Fruit fly (Drosophila melanogaster) whole organism, embryonic: ENCODE data around the gene Rab19.

Experiments used
- CG11085 ChIP-seq: fragments of 200-800 bp; sonication (Bioruptor generic); IDR thresholded peaks from 2 replicates; pipeline ENCODE4 v1.3.6; 2022; ENCODE audit warnings: missing biosample characterization, missing genetic modification characterization
- CG11398 ChIP-seq: fragments of 200-800 bp; sonication (Bioruptor generic); optimal IDR thresholded peaks from 2 replicates; lab custom pipeline; 2016; ENCODE audit warnings: missing biosample characterization, missing genetic modification characterization
- CG11695 ChIP-seq: fragments of 200-800 bp; sonication (Bioruptor generic); IDR thresholded peaks from 3 replicates; pipeline ENCODE4 v1.3.6; 2022; ENCODE audit warnings: missing biosample characterization, missing genetic modification characterization
- CG14050 ChIP-seq: fragments of 200-800 bp; sonication (Bioruptor generic); IDR thresholded peaks from 3 replicates; pipeline ENCODE4 v1.3.6; 2022; ENCODE audit warnings: missing biosample characterization, missing genetic modification characterization
- CG1602 ChIP-seq: fragments of 200-800 bp; sonication (Bioruptor generic); optimal IDR thresholded peaks from 3 replicates; lab custom pipeline; 2016; ENCODE audit warnings: missing biosample characterization, missing genetic modification characterization
- CG17568 ChIP-seq: fragments of 200-800 bp; sonication (Bioruptor generic); optimal IDR thresholded peaks from 2 replicates; lab custom pipeline; 2018; ENCODE audit warnings: missing biosample characterization, mild to moderate bottlenecking, missing genetic modification characterization, moderate library complexity
- CG18262 ChIP-seq: fragments of 200-800 bp; optimal IDR thresholded peaks from 3 replicates; lab custom pipeline; 2019; ENCODE audit warnings: missing biosample characterization, mild to moderate bottlenecking, missing genetic modification characterization, moderate library complexity
- CG18764 ChIP-seq: fragments of 200-800 bp; sonication (Bioruptor generic); optimal IDR thresholded peaks from 3 replicates; lab custom pipeline; 2016; ENCODE audit warnings: missing biosample characterization, missing genetic modification characterization
- CG2712 ChIP-seq: fragments of 200-800 bp; optimal IDR thresholded peaks from 3 replicates; lab custom pipeline; 2019; ENCODE audit warnings: missing biosample characterization, mild to moderate bottlenecking, missing genetic modification characterization, moderate library complexity
- CG30020 ChIP-seq: fragments of 200-800 bp; optimal IDR thresholded peaks from 2 replicates; lab custom pipeline; 2019; ENCODE audit warnings: missing biosample characterization, mild to moderate bottlenecking, missing genetic modification characterization, moderate library complexity
- CG4404 ChIP-seq: fragments of 200-800 bp; sonication (Bioruptor generic); IDR thresholded peaks from 2 replicates; pipeline ENCODE4 v1.3.6; 2022; ENCODE audit warnings: missing biosample characterization, missing genetic modification characterization
- CG4730 ChIP-seq: fragments of 200-800 bp; sonication (Bioruptor generic); IDR thresholded peaks from 2 replicates; pipeline ENCODE4 v1.3.6; 2022; ENCODE audit warnings: missing biosample characterization, missing genetic modification characterization
- CG6175 ChIP-seq: fragments of 200-800 bp; sonication (Bioruptor generic); IDR thresholded peaks from 3 replicates; pipeline ENCODE4 v1.3.6; 2022; ENCODE audit warnings: missing biosample characterization, missing genetic modification characterization
- CG7963 ChIP-seq: fragments of 200-800 bp; sonication (Bioruptor generic); IDR thresholded peaks from 3 replicates; pipeline ENCODE4 v1.3.6; 2022; ENCODE audit warnings: missing biosample characterization, missing genetic modification characterization; ENCODE audit not compliant: partially characterized antibody
- CG8765 ChIP-seq: fragments of 200-800 bp; sonication (Bioruptor generic); IDR thresholded peaks from 2 replicates; pipeline ENCODE4 v1.3.6; 2022; ENCODE audit warnings: missing biosample characterization, missing genetic modification characterization
- CG9215 ChIP-seq: fragments of 200-800 bp; sonication (Bioruptor generic); IDR thresholded peaks from 2 replicates; pipeline ENCODE4 v1.3.6; 2022; ENCODE audit warnings: missing biosample characterization, missing genetic modification characterization
- CG9876 ChIP-seq: fragments of 200-800 bp; sonication (Bioruptor generic); optimal IDR thresholded peaks from 2 replicates; lab custom pipeline; 2016; ENCODE audit warnings: missing biosample characterization, missing genetic modification characterization
- CTCF ChIP-seq: fragments of 200-800 bp; sonication (Bioruptor generic); optimal IDR thresholded peaks from 2 replicates; lab custom pipeline; 2017; ENCODE audit warnings: missing biosample characterization, mild to moderate bottlenecking, missing genetic modification characterization, moderate library complexity
- Chrac-16 ChIP-seq: fragments of 200-800 bp; sonication (Bioruptor generic); optimal IDR thresholded peaks from 3 replicates; lab custom pipeline; 2016; ENCODE audit warnings: missing biosample characterization, missing genetic modification characterization
- E2f2 ChIP-seq: fragments of 200-800 bp; sonication (Bioruptor generic); IDR thresholded peaks from 2 replicates; pipeline ENCODE4 v1.3.6; 2022; ENCODE audit warnings: missing biosample characterization, missing genetic modification characterization
- Fer2 ChIP-seq: fragments of 200-800 bp; sonication (Bioruptor generic); optimal IDR thresholded peaks from 2 replicates; lab custom pipeline; 2018; ENCODE audit warnings: missing biosample characterization, mild to moderate bottlenecking, missing genetic modification characterization, moderate library complexity
- GATAe ChIP-seq: fragments of 200-800 bp; sonication (Bioruptor generic); conservative IDR thresholded peaks from 2 replicates; pipeline ENCODE4 v1.3.6; 2022; ENCODE audit warnings: missing biosample characterization, missing genetic modification characterization
- Gsc ChIP-seq: fragments of 200-800 bp; sonication (Bioruptor generic); IDR thresholded peaks from 2 replicates; pipeline ENCODE4 v1.3.6; 2022; ENCODE audit warnings: missing biosample characterization, missing genetic modification characterization
- HLHmδ ChIP-seq: fragments of 200-800 bp; sonication (Bioruptor generic); optimal IDR thresholded peaks from 2 replicates; lab custom pipeline; 2018; ENCODE audit warnings: missing biosample characterization, mild to moderate bottlenecking, missing genetic modification characterization, moderate library complexity
- Nf-YA ChIP-seq: fragments of 200-800 bp; sonication (Bioruptor generic); IDR thresholded peaks from 2 replicates; pipeline ENCODE4 v1.3.6; 2022; ENCODE audit warnings: missing biosample characterization, missing genetic modification characterization
- Nf-YB ChIP-seq: fragments of 200-800 bp; sonication (Bioruptor generic); optimal IDR thresholded peaks from 3 replicates; lab custom pipeline; 2019; ENCODE audit warnings: missing biosample characterization, mild to moderate bottlenecking, missing genetic modification characterization, moderate library complexity
- Sox100B ChIP-seq: fragments of 200-800 bp; sonication (Bioruptor generic); optimal IDR thresholded peaks from 3 replicates; lab custom pipeline; 2018; ENCODE audit warnings: missing biosample characterization, mild to moderate bottlenecking, missing genetic modification characterization
- Ssrp ChIP-seq: fragments of 200-800 bp; sonication (Bioruptor generic); optimal IDR thresholded peaks from 2 replicates; lab custom pipeline; 2018; ENCODE audit warnings: missing biosample characterization, mild to moderate bottlenecking, missing genetic modification characterization, moderate library complexity
- ase ChIP-seq: fragments of 200-800 bp; sonication (Bioruptor generic); IDR thresholded peaks from 3 replicates; pipeline ENCODE4 v1.3.6; 2022; ENCODE audit warnings: missing biosample characterization, missing genetic modification characterization
- az2 ChIP-seq: fragments of 200-800 bp; sonication (Bioruptor generic); optimal IDR thresholded peaks from 3 replicates; lab custom pipeline; 2016; ENCODE audit warnings: missing biosample characterization, missing genetic modification characterization
- chinmo ChIP-seq: fragments of 200-800 bp; sonication (Bioruptor generic); IDR thresholded peaks from 4 replicates; pipeline ENCODE4 v1.3.6; 2022; ENCODE audit warnings: missing biosample characterization, missing genetic modification characterization; ENCODE audit not compliant: partially characterized antibody
- da ChIP-seq: fragments of 200-800 bp; sonication (Bioruptor generic); optimal IDR thresholded peaks from 2 replicates; lab custom pipeline; 2016; ENCODE audit warnings: missing biosample characterization, missing genetic modification characterization
- fd64A ChIP-seq: fragments of 200-800 bp; sonication (Bioruptor generic); optimal IDR thresholded peaks from 3 replicates; lab custom pipeline; 2018; ENCODE audit warnings: missing biosample characterization, mild to moderate bottlenecking, missing genetic modification characterization
- ftz-f1 ChIP-seq: fragments of 200-800 bp; sonication (Bioruptor generic); optimal IDR thresholded peaks from 2 replicates; lab custom pipeline; 2016; ENCODE audit warnings: missing biosample characterization, missing genetic modification characterization
- hbn ChIP-seq: fragments of 200-800 bp; sonication (Bioruptor generic); IDR thresholded peaks from 2 replicates; pipeline ENCODE4 v1.3.6; 2022; ENCODE audit warnings: missing biosample characterization, missing genetic modification characterization; ENCODE audit not compliant: partially characterized antibody
- inv ChIP-seq: fragments of 200-800 bp; sonication (Bioruptor generic); IDR thresholded peaks from 2 replicates; pipeline ENCODE4 v1.3.6; 2022; ENCODE audit warnings: missing biosample characterization, missing genetic modification characterization; ENCODE audit not compliant: partially characterized antibody
- kay ChIP-seq: fragments of 200-800 bp; sonication (Bioruptor generic); optimal IDR thresholded peaks from 2 replicates; lab custom pipeline; 2016; ENCODE audit warnings: missing biosample characterization, missing genetic modification characterization
- lola ChIP-seq, 3 experiments: fragments of >200 bp in 2 of 3; fragments of 200-800 bp in 1 of 3; sonication (Bioruptor generic) in 1 of 3; optimal IDR thresholded peaks; 2 replicates each; lab custom pipeline; 2017 to 2019; ENCODE audit warnings: missing biosample characterization in 3 of 3, missing genetic modification characterization in 3 of 3, mild to moderate bottlenecking in 1 of 3, moderate library complexity in 1 of 3
- mirr ChIP-seq: fragments of 200-800 bp; sonication (Bioruptor generic); optimal IDR thresholded peaks from 3 replicates; lab custom pipeline; 2018; ENCODE audit warnings: missing biosample characterization, mild to moderate bottlenecking, missing genetic modification characterization
- peb ChIP-seq: fragments of 200-800 bp; sonication (Bioruptor generic); IDR thresholded peaks from 2 replicates; pipeline ENCODE4 v1.3.6; 2022; ENCODE audit warnings: missing biosample characterization, missing genetic modification characterization
- pho ChIP-seq: fragments of 200-800 bp; sonication (Bioruptor generic); optimal IDR thresholded peaks from 2 replicates; lab custom pipeline; 2016; ENCODE audit warnings: missing biosample characterization, missing genetic modification characterization
- pum ChIP-seq: fragments of 200-800 bp; sonication (Bioruptor generic); optimal IDR thresholded peaks from 2 replicates; lab custom pipeline; 2016; ENCODE audit warnings: missing biosample characterization, missing genetic modification characterization
- sc ChIP-seq, 3 experiments: fragments of >200 bp in 2 of 3; fragments of 200-800 bp in 1 of 3; sonication (Bioruptor generic) in 1 of 3; optimal IDR thresholded peaks; 2 replicates in 2 of 3; 3 replicates in 1 of 3; lab custom pipeline; 2017; ENCODE audit warnings: mild to moderate bottlenecking in 1 of 3, missing biosample characterization in 1 of 3, missing genetic modification characterization in 1 of 3, missing genetic modification reagents in 1 of 3
- ssp ChIP-seq: fragments of 200-800 bp; sonication (Bioruptor generic); IDR thresholded peaks from 2 replicates; pipeline ENCODE4 v1.3.6; 2022; ENCODE audit warnings: missing biosample characterization, missing genetic modification characterization
- tin ChIP-seq: fragments of 200-800 bp; sonication (Bioruptor generic); optimal IDR thresholded peaks from 3 replicates; lab custom pipeline; 2016; ENCODE audit warnings: missing biosample characterization, missing genetic modification characterization
- ttk ChIP-seq: fragments of 200-800 bp; sonication (Bioruptor generic); IDR thresholded peaks from 2 replicates; pipeline ENCODE4 v2.1.2; 2022; ENCODE audit warnings: missing biosample characterization, missing genetic modification characterization
- unc-4 ChIP-seq: fragments of 200-800 bp; sonication (Bioruptor generic); IDR thresholded peaks from 2 replicates; pipeline ENCODE4 v1.3.6; 2022; ENCODE audit warnings: missing biosample characterization, missing genetic modification characterization; ENCODE audit not compliant: partially characterized antibody
- usp ChIP-seq: fragments of >200 bp; optimal IDR thresholded peaks from 2 replicates; lab custom pipeline; 2017; ENCODE audit warnings: missing biosample characterization, missing genetic modification characterization
- yki ChIP-seq: fragments of >200 bp; optimal IDR thresholded peaks from 3 replicates; lab custom pipeline; 2018

The Rab19 gene

dm6 chr3L:8299224-8300130 is 2.7 kb downstream of the Rab19 start, which contains the start of the genes Arl5 and CG13671 (continued):
- no peak for TF ChIP-seq fd64A (GFP tag; lab: Kevin White, UChicago)
- peak; percentile 74 for TF ChIP-seq CG4404
- peak; percentile 63 for TF ChIP-seq inv (GFP tag; lab: Robert Waterston, UW)
- peak; percentile 52 for TF ChIP-seq peb (GFP tag; lab: Robert Waterston, UW)
- peak; percentile 81 for TF ChIP-seq CG18764 (GFP tag; lab: Kevin White, UChicago)
- peak; percentile 65 for TF ChIP-seq ttk (GFP tag; lab: Robert Waterston, UW)
- peak; percentile 66 for TF ChIP-seq GATAe (GFP tag; lab: Robert Waterston, UW)
- no peak for TF ChIP-seq da
- peak; percentile 67; the same call in 2 of the 3 replicates for TF ChIP-seq CG14050
- peak; percentile 76 for TF ChIP-seq CG18262 (tag; lab: Kevin White, UChicago)
- peak; percentile 86 for TF ChIP-seq Chrac-16 (GFP tag; lab: Kevin White, UChicago)
- TF ChIP-seq CG2712 = peak; percentile 84
- TF ChIP-seq yki (lab: Kevin White, UChicago) = no peak
- peak; percentile 74 for TF ChIP-seq Nf-YA (GFP tag; lab: Robert Waterston, UW)
- peak; percentile 74 for TF ChIP-seq kay (GFP tag; lab: Kevin White, UChicago)
- TF ChIP-seq CTCF = peak; percentile 1
- TF ChIP-seq tin = peak; percentile 85
- no peak for TF ChIP-seq usp (GFP tag; lab: Kevin White, UChicago)
- no peak for TF ChIP-seq sc (optimal IDR thresholded peaks at IDR 0.05; lab: Kevin White, UChicago)
- peak; percentile 61 for TF ChIP-seq sc (GFP tag; optimal IDR thresholded peaks at IDR 0.05; lab: Kevin White, UChicago)
- peak; percentile 58; the same call in 1 of the 2 replicates for TF ChIP-seq CG8765 (GFP tag; lab: Robert Waterston, UW)
- peak; percentile 71 for TF ChIP-seq CG11085 (GFP tag; lab: Robert Waterston, UW)
- TF ChIP-seq CG6175 (GFP tag; lab: Robert Waterston, UW) = 0 out of 3 replicates have a peak, but pooled peaks have one; percentile 42
- peak; percentile 73 for TF ChIP-seq E2f2 (GFP tag; lab: Robert Waterston, UW)
- peak; percentile 72 for TF ChIP-seq ssp (GFP tag; lab: Robert Waterston, UW)
- peak; percentile 27 for TF ChIP-seq mirr (GFP tag; lab: Kevin White, UChicago)
- peak in 2 of 3 experiments; percentile 16 to 60 for TF ChIP-seq lola (GFP tag; optimal IDR thresholded peaks at IDR 0.05; lab: Kevin White, UChicago)
- peak; percentile 29 for TF ChIP-seq Nf-YB (GFP tag; lab: Kevin White, UChicago)
- TF ChIP-seq CG7963 (GFP tag; lab: Robert Waterston, UW) = peak; percentile 67
- TF ChIP-seq chinmo (GFP tag; lab: Robert Waterston, UW) = peak; percentile 84; the same call in 2 of the 4 replicates
- TF ChIP-seq ftz-f1 (GFP tag; lab: Kevin White, UChicago) = peak; percentile 74
- TF ChIP-seq CG9876 = peak; percentile 1
- peak; percentile 85 for TF ChIP-seq CG1602 (GFP tag; lab: Kevin White, UChicago)
- TF ChIP-seq Fer2 (tag; lab: Kevin White, UChicago) = no peak
- no peak for TF ChIP-seq Gsc (GFP tag; lab: Robert Waterston, UW)
- TF ChIP-seq CG30020 (tag; lab: Kevin White, UChicago) = peak; percentile 45
- TF ChIP-seq pho (GFP tag; lab: Kevin White, UChicago) = peak; percentile 68
- TF ChIP-seq Ssrp = peak; percentile 73
- peak; percentile 66 for TF ChIP-seq Sox100B (GFP tag; lab: Kevin White, UChicago)
- TF ChIP-seq ase (GFP tag; lab: Robert Waterston, UW) = peak; percentile 75
- TF ChIP-seq HLHmδ (GFP tag; lab: Kevin White, UChicago) = no peak
- TF ChIP-seq unc-4 (GFP tag; lab: Robert Waterston, UW) = peak; percentile 80
- TF ChIP-seq CG4730 (GFP tag; lab: Robert Waterston, UW) = peak; percentile 72
- TF ChIP-seq CG11398 (GFP tag; lab: Kevin White, UChicago) = no peak
- TF ChIP-seq CG17568 = no peak
- TF ChIP-seq CG11695 (GFP tag; lab: Robert Waterston, UW) = peak; percentile 75; the same call in 2 of the 3 replicates
- TF ChIP-seq hbn (GFP tag; lab: Robert Waterston, UW) = peak; percentile 73
- peak; percentile 82 for TF ChIP-seq az2
- peak; percentile 54 for TF ChIP-seq pum (GFP tag; lab: Kevin White, UChicago)
- peak; percentile 71 for TF ChIP-seq CG9215
